Worm (Caenorhabditis elegans): ENCODE results near the gene pbs-1.

DNA sequence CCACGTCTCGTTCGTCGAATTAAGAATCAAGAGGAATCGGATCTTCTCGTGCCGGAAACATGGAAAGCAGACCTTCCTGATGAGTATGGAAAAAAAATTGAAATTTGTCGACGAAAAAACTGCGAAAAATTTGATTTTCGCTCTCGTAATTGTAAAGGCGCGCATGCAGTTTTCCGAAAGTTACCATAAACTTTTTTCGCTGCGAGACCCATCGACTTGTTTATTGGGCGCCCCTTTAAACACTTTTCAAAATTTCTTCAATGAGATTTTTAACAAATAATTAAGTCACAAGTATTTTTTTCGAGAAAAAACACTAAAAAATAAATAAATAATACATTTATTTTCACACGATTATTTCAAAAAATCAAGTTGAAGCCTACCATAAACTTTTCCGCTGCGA is 48.8 kb downstream of the pbs-1 start:
- no peak for TF ChIP-seq tbx-11 (GFP tag; IDR thresholded peaks at IDR 0.05)
- no peak for TF ChIP-seq F13C5.2 (tag; optimal IDR thresholded peaks at IDR 0.05)
- no peak for TF ChIP-seq aly-1 (tag; optimal IDR thresholded peaks at IDR 0.05)
- TF ChIP-seq hnd-1 (tag; optimal IDR thresholded peaks at IDR 0.05), result no peak
- TF ChIP-seq ama-1 (optimal IDR thresholded peaks at IDR 0.05), result no peak
- TF ChIP-seq hmg-4 (GFP tag; optimal IDR thresholded peaks at IDR 0.05), result no peak
- TF ChIP-seq pes-1 (GFP tag; IDR thresholded peaks at IDR 0.05), result no peak
- no peak for TF ChIP-seq flt-1 (GFP tag; IDR thresholded peaks at IDR 0.05)
- no peak for TF ChIP-seq ceh-36 (tag; optimal IDR thresholded peaks at IDR 0.05)
